Fruit fly (Drosophila melanogaster) whole organism, adult: ENCODE measurements around the gene CG15638.

ENCODE experiments used
- CG7101 ChIP-seq: fragments of 200-800 bp; sonication (Bioruptor generic); optimal IDR thresholded peaks from 2 replicates; lab custom pipeline; 2018; ENCODE audit warnings: missing biosample characterization, mild to moderate bottlenecking, missing genetic modification characterization, moderate library complexity
- kay ChIP-seq: fragments of 200-800 bp; sonication (Bioruptor generic); peaks from one replicate; lab custom pipeline; 2016; ENCODE audit warnings: missing biosample characterization, missing genetic modification characterization, borderline replicate concordance
- toe ChIP-seq: fragments of 200-800 bp; sonication (Bioruptor generic); optimal IDR thresholded peaks from 2 replicates; lab custom pipeline; 2016; ENCODE audit warnings: missing biosample characterization, missing genetic modification characterization

DNA sequence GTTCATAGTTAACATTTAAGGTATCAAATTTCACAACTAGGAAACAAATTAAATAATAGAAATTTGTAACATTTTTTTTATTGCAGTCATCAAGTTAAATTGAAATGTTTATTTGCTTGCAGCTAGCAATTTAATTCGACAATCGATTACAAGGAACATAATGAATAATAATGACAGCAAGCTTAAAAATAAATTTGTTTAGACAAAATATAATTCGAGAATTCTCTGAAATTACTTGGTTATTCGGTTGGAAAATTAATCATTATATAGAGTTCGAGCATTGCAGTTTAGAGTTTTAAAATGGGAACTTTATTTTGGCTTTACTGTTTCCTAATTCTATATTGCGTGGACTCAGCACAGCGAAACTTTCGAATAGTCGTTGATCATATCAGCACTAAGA lies 4.8 kb downstream of the CG15638 start, which contains the start of gene CG33643:
- no peak for TF ChIP-seq CG7101 (tag; lab: Kevin White, UChicago)
- no peak for TF ChIP-seq toe (GFP tag; lab: Kevin White, UChicago)
- no peak for TF ChIP-seq kay (GFP tag; lab: Kevin White, UChicago)
